Fruit fly (Drosophila melanogaster) whole organism, prepupa: ENCODE results near the gene CG34268.

Source experiments
- CG11902 ChIP-seq: fragments of 200-800 bp; sonication (Bioruptor generic); optimal IDR thresholded peaks from 3 replicates; lab custom pipeline; 2016; ENCODE audit warnings: missing biosample characterization, missing genetic modification characterization
- CG16779 ChIP-seq: fragments of 200-800 bp; sonication (Bioruptor generic); optimal IDR thresholded peaks from 3 replicates; lab custom pipeline; 2017; ENCODE audit warnings: missing biosample characterization, mild to moderate bottlenecking, missing genetic modification characterization
- CG3919 ChIP-seq: fragments of 200-800 bp; sonication (Bioruptor generic); optimal IDR thresholded peaks from 3 replicates; lab custom pipeline; 2016; ENCODE audit warnings: missing biosample characterization, missing genetic modification characterization
- CG6276 ChIP-seq: fragments of 200-800 bp; sonication (Bioruptor generic); optimal IDR thresholded peaks from 2 replicates; lab custom pipeline; 2017; ENCODE audit warnings: missing biosample characterization, mild to moderate bottlenecking, missing genetic modification characterization
- CG8119 ChIP-seq: fragments of 200-800 bp; sonication (Bioruptor generic); IDR thresholded peaks from 3 replicates; pipeline ENCODE4 v1.3.6; 2022; ENCODE audit warnings: missing biosample characterization, missing genetic modification characterization
- Gug ChIP-seq: fragments of 200-800 bp; sonication (Bioruptor generic); IDR thresholded peaks from 2 replicates; pipeline ENCODE4 v1.3.6; 2022; ENCODE audit warnings: missing biosample characterization, missing genetic modification characterization
- Hr38 ChIP-seq: sonication (Bioruptor generic); optimal IDR thresholded peaks from 2 replicates; lab custom pipeline; 2016; ENCODE audit warnings: missing biosample characterization, missing genetic modification characterization
- OdsH ChIP-seq: fragments of 200-800 bp; sonication (Bioruptor generic); optimal IDR thresholded peaks from 3 replicates; lab custom pipeline; 2016; ENCODE audit warnings: missing biosample characterization, missing genetic modification characterization
- Smox ChIP-seq: fragments of 200-800 bp; sonication (Bioruptor generic); optimal IDR thresholded peaks from 3 replicates; lab custom pipeline; 2016; ENCODE audit warnings: missing biosample characterization, missing genetic modification characterization
- salr ChIP-seq, 2 experiments: fragments of 200-800 bp; sonication (Bioruptor generic); optimal IDR thresholded peaks; 3 replicates each; lab custom pipeline; 2016 to 2018; ENCODE audit warnings: missing biosample characterization in 2 of 2, missing genetic modification characterization in 2 of 2, mild to moderate bottlenecking in 1 of 2
- svp ChIP-seq: fragments of 200-800 bp; sonication (Bioruptor generic); peaks from one replicate; lab custom pipeline; 2016; ENCODE audit warnings: missing biosample characterization, missing genetic modification characterization

DNA sequence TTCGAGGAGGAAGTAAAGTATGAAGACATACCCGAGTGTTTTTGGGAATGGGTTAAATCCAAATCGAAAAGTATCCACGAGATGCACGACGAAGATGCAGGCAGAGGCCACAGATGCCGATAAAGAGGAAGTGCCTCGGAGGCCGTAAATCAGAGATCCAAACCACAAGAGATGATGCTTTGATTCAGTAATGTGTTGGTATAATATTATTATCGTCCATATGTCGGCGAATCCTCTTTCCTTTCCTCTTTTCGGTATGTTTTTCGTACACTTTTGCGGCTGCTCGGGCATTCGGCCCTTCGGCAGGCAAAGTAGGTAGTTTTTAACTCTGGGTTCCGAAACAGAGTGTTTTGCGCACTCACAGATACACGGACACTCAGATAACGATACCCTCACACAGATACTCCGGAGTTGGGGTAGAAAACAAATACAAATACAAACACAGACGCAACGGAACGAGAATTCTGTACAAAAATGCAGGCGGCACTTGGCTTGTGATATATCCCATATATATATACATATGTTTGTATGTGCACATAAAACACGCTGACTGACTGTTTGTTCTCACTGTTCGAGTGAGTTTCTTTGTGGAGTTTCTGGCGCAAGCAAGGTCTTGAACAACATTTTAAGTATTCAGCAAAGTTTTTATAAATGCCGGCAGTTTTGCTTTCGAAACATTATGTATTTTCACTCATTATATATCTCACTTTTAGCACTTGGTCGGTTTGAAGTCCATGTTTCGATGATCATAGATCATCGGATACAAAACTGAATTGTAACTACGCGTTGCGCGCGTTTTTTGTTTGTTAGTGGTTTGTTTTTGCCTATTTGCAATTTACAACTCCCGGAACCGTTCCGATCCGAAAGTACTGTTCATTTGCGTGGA lies 10.6 kb upstream of the CG34268 start:
- TF ChIP-seq Hr38 (GFP tag; lab: Kevin White, UChicago) (no peak), salr (GFP tag; optimal IDR thresholded peaks at IDR 0.05; lab: Kevin White, UChicago) (no peak), Smox (GFP tag; lab: Kevin White, UChicago) (no peak), CG6276 (GFP tag; lab: Kevin White, UChicago) (peak; percentile 7), Gug (GFP tag; lab: Robert Waterston, UW) (no peak), OdsH (GFP tag; lab: Kevin White, UChicago) (no peak), CG16779 (tag; lab: Kevin White, UChicago) (no peak), CG11902 (GFP tag; lab: Kevin White, UChicago) (no peak), CG8119 (GFP tag; lab: Robert Waterston, UW) (no peak; the same call in 2 of the 3 replicates), svp (GFP tag; lab: Kevin White, UChicago) (no peak), CG3919 (GFP tag; lab: Kevin White, UChicago) (no peak)
